Worm (Caenorhabditis elegans): ENCODE data around the gene F10D7.4.

Gene F10D7.4

ce11 chrX:17386130-17386529, 4.3 kb upstream of the F10D7.4 start (continued):
- TF ChIP-seq dve-1 (tag; optimal IDR thresholded peaks at IDR 0.05; ENCODE audit: insufficient read depth) (no peak), F10B5.3 (tag; optimal IDR thresholded peaks at IDR 0.05) (no peak), pqm-1 (tag; optimal IDR thresholded peaks at IDR 0.05) (peak; percentile 53), lin-1 (GFP tag; IDR thresholded peaks at IDR 0.05) (no peak), nhr-42 (GFP tag; IDR thresholded peaks at IDR 0.05) (no peak), dmd-6 (GFP tag; IDR thresholded peaks at IDR 0.05) (no peak)

ce11 chrX:17385102-17385501, 3.2 kb upstream of the F10D7.4 start:
- TF ChIP-seq F37D6.2 (tag; optimal IDR thresholded peaks at IDR 0.05) (no peak), attf-4 (tag; optimal IDR thresholded peaks at IDR 0.05) (no peak), sdz-12 (GFP tag; optimal IDR thresholded peaks at IDR 0.05) (no peak), mxl-3 (GFP tag; optimal IDR thresholded peaks at IDR 0.05) (no peak), ceh-20 (GFP tag; IDR thresholded peaks at IDR 0.05) (no peak), nhr-41 (GFP tag; IDR thresholded peaks at IDR 0.05) (no peak), ceh-32 (tag; optimal IDR thresholded peaks at IDR 0.05; ENCODE audit: poor library complexity) (no peak), fos-1 (tag; optimal IDR thresholded peaks at IDR 0.05) (no peak), Y75B8A.6 (GFP tag; IDR thresholded peaks at IDR 0.05) (no peak), ZK546.5 (tag; optimal IDR thresholded peaks at IDR 0.05) (no peak), dmd-8 (GFP tag; IDR thresholded peaks at IDR 0.05) (no peak), F26F4.8 (GFP tag; conservative IDR thresholded peaks at IDR 0.05) (no peak), lin-38 (GFP tag; IDR thresholded peaks at IDR 0.05) (no peak), daf-16 (GFP tag; optimal IDR thresholded peaks at IDR 0.05) (peak in 1 of 2 experiments; percentile 20), daf-16 (tag; optimal IDR thresholded peaks at IDR 0.05) (no peak), nhr-28 (tag; optimal IDR thresholded peaks at IDR 0.05) (no peak), mep-1 (tag; optimal IDR thresholded peaks at IDR 0.05) (no peak), ztf-7 (tag; optimal IDR thresholded peaks at IDR 0.05) (no peak), tag-97 (GFP tag; IDR thresholded peaks at IDR 0.05) (no peak), daf-19 (GFP tag; conservative IDR thresholded peaks at IDR 0.05) (no peak), unc-62 (GFP tag; optimal IDR thresholded peaks at IDR 0.05 in 1 of 2) (peak in 1 of 2 experiments; percentile 85), unc-62 (tag; optimal IDR thresholded peaks at IDR 0.05) (no peak), hif-1 (tag; optimal IDR thresholded peaks at IDR 0.05) (peak in 1 of 2 experiments; percentile 25), duxl-1 (tag; optimal IDR thresholded peaks at IDR 0.05; ENCODE audit: poor library complexity) (no peak), nhr-11 (tag; optimal IDR thresholded peaks at IDR 0.05) (peak; percentile 80), zfp-2 (tag; optimal IDR thresholded peaks at IDR 0.05) (no peak), pqm-1 (tag; optimal IDR thresholded peaks at IDR 0.05) (no peak), lin-1 (GFP tag; IDR thresholded peaks at IDR 0.05) (no peak), daf-8 (GFP tag; IDR thresholded peaks at IDR 0.05) (no peak), hlh-30 (tag; optimal IDR thresholded peaks at IDR 0.05; ENCODE audit: insufficient read depth) (peak; percentile 46), saeg-2 (GFP tag; IDR thresholded peaks at IDR 0.05) (no peak), snpc-4 (tag; optimal IDR thresholded peaks at IDR 0.05) (no peak), ctbp-1 (GFP tag; IDR thresholded peaks at IDR 0.05) (no peak), hlh-11 (tag; optimal IDR thresholded peaks at IDR 0.05) (peak; percentile 19), nhr-6 (tag; optimal IDR thresholded peaks at IDR 0.05) (no peak), madf-5 (GFP tag; IDR thresholded peaks at IDR 0.05) (no peak), set-16 (GFP tag; IDR thresholded peaks at IDR 0.05) (no peak), php-3 (GFP tag; IDR thresholded peaks at IDR 0.05) (no peak), lin-15B (tag; optimal IDR thresholded peaks at IDR 0.05) (no peak), Y48G9A.11 (GFP tag; IDR thresholded peaks at IDR 0.05) (no peak), mxl-2 (GFP tag; conservative IDR thresholded peaks at IDR 0.05) (no peak), nhr-25 (tag; optimal IDR thresholded peaks at IDR 0.05; ENCODE audit: borderline replicate concordance, insufficient read depth) (no peak), lir-3 (tag; optimal IDR thresholded peaks at IDR 0.05) (no peak), zip-11 (GFP tag; IDR thresholded peaks at IDR 0.05) (no peak), lim-7 (GFP tag; IDR thresholded peaks at IDR 0.05) (no peak), jun-1 (tag; optimal IDR thresholded peaks at IDR 0.05) (no peak), nhr-48 (tag; optimal IDR thresholded peaks at IDR 0.05) (no peak)

Measured in whole organism, L4 larva.